Worm (Caenorhabditis elegans) whole organism, early embryonic: ENCODE data around the gene F19B10.4.

Source experiments
- aly-1 ChIP-seq: sonication (generic microtip); optimal IDR thresholded peaks from 2 replicates; lab custom pipeline; 2016; ENCODE audit warnings: missing genetic modification characterization, missing compliant biosample characterization
- ama-1 ChIP-seq: fragments of 150-350 bp; optimal IDR thresholded peaks from 2 replicates; lab custom pipeline; 2014
- ceh-13 ChIP-seq: fragments of 200-800 bp; sonication (Bioruptor generic); optimal IDR thresholded peaks from 2 replicates; lab custom pipeline; 2018; ENCODE audit warnings: mild to moderate bottlenecking, missing genetic modification characterization, missing compliant biosample characterization
- ceh-36 ChIP-seq: sonication (generic microtip); optimal IDR thresholded peaks from 2 replicates; lab custom pipeline; 2016; ENCODE audit warnings: missing genetic modification characterization, inconsistent platforms, missing compliant biosample characterization
- ets-7 ChIP-seq: sonication (generic microtip); optimal IDR thresholded peaks from 2 replicates; lab custom pipeline; 2016; ENCODE audit warnings: missing genotype, missing genetic modification characterization, missing compliant biosample characterization
- hnd-1 ChIP-seq: sonication (generic microtip); optimal IDR thresholded peaks from 2 replicates; lab custom pipeline; 2016; ENCODE audit warnings: missing genetic modification characterization, missing compliant biosample characterization
- scrt-1 ChIP-seq: fragments of 200-800 bp; sonication (Bioruptor generic); IDR thresholded peaks from 2 replicates; pipeline ENCODE4 v1.3.6; 2022; ENCODE audit warnings: missing genetic modification characterization, missing compliant biosample characterization

ce11 chrII:3655378-3655777 is 4.5 kb upstream of the F19B10.4 start, which contains the start of gene F19B10.5:
- TF ChIP-seq ceh-13 (GFP tag; lab: Kevin White, UChicago) (no peak), scrt-1 (GFP tag; lab: Robert Waterston, UW) (no peak), ceh-36 (no peak), aly-1 (tag; lab: Kevin White, UChicago) (no peak), hnd-1 (tag; lab: Kevin White, UChicago) (no peak), ets-7 (tag; lab: Kevin White, UChicago) (no peak), ama-1 (lab: Kevin White, UChicago) (no peak)
